Worm (Caenorhabditis elegans) whole organism, L1 larva: ENCODE measurements around the gene F42G4.7.

Source experiments
- blmp-1 ChIP-seq: fragments of 150-350 bp; optimal IDR thresholded peaks from 2 replicates; lab custom pipeline; 2014; ENCODE audit warnings: missing biosample characterization, missing genetic modification characterization
- lin-13 ChIP-seq: fragments of 150-350 bp; optimal IDR thresholded peaks from 2 replicates; lab custom pipeline; 2014; ENCODE audit warnings: missing biosample characterization, missing genetic modification reagents, missing genetic modification characterization
- nhr-90 ChIP-seq: sonication (generic microtip); optimal IDR thresholded peaks from 2 replicates; lab custom pipeline; 2016; ENCODE audit warnings: mild to moderate bottlenecking, missing genetic modification characterization, missing compliant biosample characterization; ENCODE audit not compliant: poor library complexity
- snu-23 ChIP-seq: sonication (generic microtip); optimal IDR thresholded peaks from 2 replicates; lab custom pipeline; 2016; ENCODE audit warnings: missing genetic modification characterization, missing compliant biosample characterization
- zag-1 ChIP-seq: fragments of 150-350 bp; optimal IDR thresholded peaks from 2 replicates; lab custom pipeline; 2014; ENCODE audit warnings: missing biosample characterization, missing genetic modification characterization

ce11 chrII:13091123-13091522 lies 44.0 kb upstream of the F42G4.7 start, which contains the start of gene Y81G3A.4:
- no peak for TF ChIP-seq snu-23 (GFP tag; lab: Kevin White, UChicago)
- TF ChIP-seq blmp-1 (tag; lab: Kevin White, UChicago) = no peak
- no peak for TF ChIP-seq lin-13 (GFP tag; lab: Kevin White, UChicago)
- TF ChIP-seq nhr-90 = no peak
- TF ChIP-seq zag-1 (tag; lab: Kevin White, UChicago) = no peak
